Worm (Caenorhabditis elegans) whole organism, mixed stage, embryonic: ENCODE results near the gene clc-4.

ENCODE experiments used
- M03D4.4 ChIP-seq: sonication (generic microtip); optimal IDR thresholded peaks from 2 replicates; lab custom pipeline; 2017; ENCODE audit warnings: mild to moderate bottlenecking, missing genetic modification characterization, missing compliant biosample characterization
- bed-3 ChIP-seq: fragments of 200-800 bp; sonication (Bioruptor generic); optimal IDR thresholded peaks from 3 replicates; lab custom pipeline; 2018; ENCODE audit warnings: mild to moderate bottlenecking, missing genetic modification characterization, moderate library complexity, missing compliant biosample characterization
- ceh-39 ChIP-seq: fragments of 150-350 bp; optimal IDR thresholded peaks from 2 replicates; lab custom pipeline; 2014; ENCODE audit warnings: missing biosample characterization, missing genetic modification characterization
- ceh-43 ChIP-seq: fragments of 200-800 bp; sonication (Bioruptor generic); optimal IDR thresholded peaks from 2 replicates; lab custom pipeline; 2018; ENCODE audit warnings: mild to moderate bottlenecking, missing genetic modification characterization, moderate library complexity, missing compliant biosample characterization
- ceh-83 ChIP-seq: fragments of 200-800 bp; sonication (Bioruptor generic); optimal IDR thresholded peaks from 2 replicates; lab custom pipeline; 2018; ENCODE audit warnings: mild to moderate bottlenecking, missing genetic modification characterization, missing compliant biosample characterization
- ces-1 ChIP-seq: fragments of 150-350 bp; optimal IDR thresholded peaks from 2 replicates; lab custom pipeline; 2014; ENCODE audit warnings: missing biosample characterization, missing genetic modification reagents, missing genetic modification characterization
- cnd-1 ChIP-seq: fragments of 200-800 bp; sonication (Bioruptor generic); optimal IDR thresholded peaks from 2 replicates; lab custom pipeline; 2018; ENCODE audit warnings: mild to moderate bottlenecking, missing genetic modification characterization, missing compliant biosample characterization
- drap-1 ChIP-seq: fragments of 200-800 bp; sonication (Bioruptor generic); optimal IDR thresholded peaks from 3 replicates; lab custom pipeline; 2018; ENCODE audit warnings: mild to moderate bottlenecking, missing genetic modification characterization, missing compliant biosample characterization
- elt-1 ChIP-seq: sonication (generic microtip); optimal IDR thresholded peaks from 2 replicates; lab custom pipeline; 2017; ENCODE audit warnings: missing genetic modification characterization, mild to moderate bottlenecking, missing compliant biosample characterization, antibody characterized with exemption, moderate library complexity, borderline replicate concordance; ENCODE audit not compliant: insufficient read depth
- elt-3 ChIP-seq: fragments of 150-350 bp; optimal IDR thresholded peaks from 2 replicates; lab custom pipeline; 2014; ENCODE audit warnings: missing biosample characterization, missing genetic modification characterization
- flh-1 ChIP-seq: fragments of 200-800 bp; sonication (Bioruptor generic); optimal IDR thresholded peaks from 2 replicates; lab custom pipeline; 2018; ENCODE audit warnings: mild to moderate bottlenecking, missing genetic modification characterization, moderate library complexity, missing compliant biosample characterization
- ham-2 ChIP-seq: fragments of 200-800 bp; sonication (Bioruptor generic); optimal IDR thresholded peaks from 2 replicates; lab custom pipeline; 2018; ENCODE audit warnings: mild to moderate bottlenecking, missing genetic modification characterization, missing compliant biosample characterization
- hlh-1 ChIP-seq: fragments of 150-350 bp; optimal IDR thresholded peaks from 2 replicates; lab custom pipeline; 2014; ENCODE audit warnings: missing biosample characterization, missing genetic modification reagents, missing genetic modification characterization
- lin-13 ChIP-seq: fragments of 150-350 bp; optimal IDR thresholded peaks from 2 replicates; lab custom pipeline; 2014; ENCODE audit warnings: missing biosample characterization, missing genetic modification characterization
- lin-32 ChIP-seq: fragments of 200-800 bp; sonication (Bioruptor generic); optimal IDR thresholded peaks from 2 replicates; lab custom pipeline; 2018; ENCODE audit warnings: mild to moderate bottlenecking, missing genetic modification characterization, missing compliant biosample characterization
- lsy-2 ChIP-seq: fragments of 150-350 bp; optimal IDR thresholded peaks from 2 replicates; lab custom pipeline; 2014; ENCODE audit warnings: missing biosample characterization, missing genetic modification characterization
- mab-5 ChIP-seq: fragments of 150-350 bp; optimal IDR thresholded peaks from 2 replicates; lab custom pipeline; 2014; ENCODE audit warnings: missing biosample characterization, missing genetic modification characterization
- mep-1 ChIP-seq: fragments of 150-350 bp; optimal IDR thresholded peaks from 2 replicates; lab custom pipeline; 2017; ENCODE audit warnings: missing biosample characterization, missing genetic modification reagents, missing genetic modification characterization, inconsistent platforms
- mls-2 ChIP-seq: sonication (generic microtip); optimal IDR thresholded peaks from 2 replicates; lab custom pipeline; 2016; ENCODE audit warnings: mild to moderate bottlenecking, missing genetic modification characterization, moderate library complexity, missing compliant biosample characterization
- nhr-2 ChIP-seq: fragments of 150-350 bp; optimal IDR thresholded peaks from 2 replicates; lab custom pipeline; 2014; ENCODE audit warnings: missing biosample characterization, missing genetic modification characterization
- nhr-237 ChIP-seq: fragments of 150-350 bp; optimal IDR thresholded peaks from 2 replicates; lab custom pipeline; 2014; ENCODE audit warnings: missing biosample characterization, missing genetic modification characterization
- nhr-28 ChIP-seq: fragments of 150-350 bp; optimal IDR thresholded peaks from 2 replicates; lab custom pipeline; 2014; ENCODE audit warnings: missing biosample characterization, missing genetic modification characterization
- nhr-76 ChIP-seq: sonication (generic microtip); optimal IDR thresholded peaks from 2 replicates; lab custom pipeline; 2017; ENCODE audit warnings: missing biosample characterization, missing genetic modification characterization
- pha-4 ChIP-seq: fragments of 150-350 bp; optimal IDR thresholded peaks from 2 replicates; lab custom pipeline; 2018; ENCODE audit warnings: missing biosample characterization, missing genetic modification reagents, missing genetic modification characterization
- sem-2 ChIP-seq: fragments of 200-800 bp; sonication (Bioruptor generic); optimal IDR thresholded peaks from 2 replicates; lab custom pipeline; 2018; ENCODE audit warnings: mild to moderate bottlenecking, missing genetic modification characterization, missing compliant biosample characterization
- snpc-4 ChIP-seq: fragments of 150-350 bp; optimal IDR thresholded peaks from 2 replicates; lab custom pipeline; 2014; ENCODE audit warnings: missing biosample characterization, missing genetic modification characterization
- sptf-1 ChIP-seq: sonication (generic microtip); optimal IDR thresholded peaks from 2 replicates; lab custom pipeline; 2017; ENCODE audit warnings: mild to moderate bottlenecking, missing genetic modification characterization, moderate library complexity, missing compliant biosample characterization
- tbx-8 ChIP-seq: fragments of 200-800 bp; sonication (Bioruptor generic); optimal IDR thresholded peaks from 2 replicates; lab custom pipeline; 2018; ENCODE audit warnings: mild to moderate bottlenecking, missing genetic modification characterization, moderate library complexity, missing compliant biosample characterization
- unc-120 ChIP-seq: sonication (generic microtip); optimal IDR thresholded peaks from 2 replicates; lab custom pipeline; 2017; ENCODE audit warnings: missing genetic modification characterization, missing compliant biosample characterization; ENCODE audit not compliant: poor library complexity, severe bottlenecking
- unc-39 ChIP-seq: fragments of 150-350 bp; optimal IDR thresholded peaks from 2 replicates; lab custom pipeline; 2014; ENCODE audit warnings: missing biosample characterization, missing genetic modification characterization
- zip-8 ChIP-seq: fragments of 150-350 bp; optimal IDR thresholded peaks from 2 replicates; lab custom pipeline; 2014; ENCODE audit warnings: missing biosample characterization, missing genetic modification characterization
- ztf-11 ChIP-seq: fragments of 150-350 bp; optimal IDR thresholded peaks from 2 replicates; lab custom pipeline; 2014; ENCODE audit warnings: missing biosample characterization, missing genetic modification characterization

clc-4 gene

ce11 chrX:10756185-10756584 is 27.5 kb downstream of the clc-4 start:
- TF ChIP-seq nhr-2 (tag; lab: Kevin White, UChicago) (no peak), lsy-2 (tag; lab: Kevin White, UChicago) (no peak), ztf-11 (tag; lab: Kevin White, UChicago) (no peak), hlh-1 (no peak), mep-1 (tag; lab: Kevin White, UChicago) (no peak), bed-3 (GFP tag; lab: Kevin White, UChicago) (no peak), unc-39 (tag; lab: Kevin White, UChicago) (no peak), snpc-4 (tag; lab: Kevin White, UChicago) (no peak), drap-1 (GFP tag; lab: Kevin White, UChicago) (no peak), sem-2 (no peak), ceh-83 (GFP tag; lab: Kevin White, UChicago) (no peak), pha-4 (tag; lab: Kevin White, UChicago) (no peak)

DNA sequence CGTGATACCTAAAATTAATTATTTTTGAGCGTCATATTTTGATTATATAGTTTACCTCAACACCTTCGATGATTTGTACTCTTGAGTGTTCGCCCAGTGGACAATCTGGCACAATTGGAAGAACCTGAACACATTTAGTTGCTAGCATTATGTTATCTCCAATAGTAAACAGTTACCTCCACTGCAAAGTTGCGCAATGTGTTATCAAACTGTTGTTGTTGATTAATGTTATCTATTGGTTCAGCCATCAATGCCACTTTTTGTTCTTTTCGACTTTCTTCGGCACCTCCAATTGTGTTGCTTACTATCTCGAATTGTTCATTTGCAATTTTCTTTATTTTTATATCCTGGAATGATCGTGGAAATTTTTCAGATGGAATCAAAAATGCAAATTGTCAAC is 29.2 kb downstream of the clc-4 start:
- TF ChIP-seq hlh-1 = no peak
- TF ChIP-seq M03D4.4 (tag; lab: Kevin White, UChicago) = no peak
- TF ChIP-seq flh-1 (GFP tag; lab: Kevin White, UChicago) = no peak
- TF ChIP-seq lin-13 (tag; lab: Kevin White, UChicago) = no peak
- no peak for TF ChIP-seq ceh-43
- no peak for TF ChIP-seq elt-3 (tag; lab: Kevin White, UChicago)
- no peak for TF ChIP-seq nhr-28 (tag; lab: Kevin White, UChicago)
- TF ChIP-seq sptf-1 = no peak
- TF ChIP-seq unc-120 (tag; lab: Kevin White, UChicago) = no peak
- TF ChIP-seq mep-1 (tag; lab: Kevin White, UChicago) = no peak
- no peak for TF ChIP-seq mls-2 (tag; lab: Kevin White, UChicago)
- TF ChIP-seq cnd-1 (tag; lab: Kevin White, UChicago) = no peak
- no peak for TF ChIP-seq ham-2 (GFP tag; lab: Kevin White, UChicago)
- TF ChIP-seq zip-8 (tag; lab: Kevin White, UChicago) = no peak
- no peak for TF ChIP-seq pha-4 (tag; lab: Kevin White, UChicago)
- no peak for TF ChIP-seq lsy-2 (tag; lab: Kevin White, UChicago)
- TF ChIP-seq drap-1 (GFP tag; lab: Kevin White, UChicago) = no peak
- TF ChIP-seq elt-1 (tag; lab: Kevin White, UChicago) = no peak
- TF ChIP-seq ztf-11 (tag; lab: Kevin White, UChicago) = no peak

- no peak for TF ChIP-seq ceh-39 (tag; lab: Kevin White, UChicago)
- TF ChIP-seq lin-32 (GFP tag; lab: Kevin White, UChicago) = no peak
- no peak for TF ChIP-seq ham-2 (GFP tag; lab: Kevin White, UChicago)
- TF ChIP-seq unc-120 (tag; lab: Kevin White, UChicago) = no peak
- TF ChIP-seq tbx-8 = no peak
- no peak for TF ChIP-seq M03D4.4 (tag; lab: Kevin White, UChicago)
- TF ChIP-seq ceh-83 (GFP tag; lab: Kevin White, UChicago) = no peak
These were observed 30.3 kb downstream of the clc-4 start, which contains the start of gene R07A4.3 for ce11 chrX:10753403-10753802. R07A4.3 (plus strand) TSS chrX:10753703.

DNA sequence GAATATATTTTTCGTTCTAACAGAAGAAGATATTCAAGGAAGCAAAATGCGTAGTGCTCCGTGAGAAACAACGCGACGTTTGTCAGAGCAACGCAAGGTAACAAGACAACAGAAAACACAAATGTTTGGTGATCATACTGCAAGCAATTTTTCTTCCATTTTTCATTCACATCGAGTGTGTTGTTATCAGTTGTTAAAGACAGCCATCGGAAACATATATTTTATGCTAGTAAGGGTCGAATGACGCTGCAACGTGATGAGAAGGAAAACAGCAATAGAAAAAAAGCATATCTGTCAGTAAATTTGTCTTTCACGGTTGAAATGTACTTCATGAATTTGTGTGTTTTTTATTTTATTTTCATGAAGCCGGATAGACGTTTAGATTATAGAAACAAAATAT is 35.6 kb downstream of the clc-4 start:
- TF ChIP-seq elt-3 (tag; lab: Kevin White, UChicago) (no peak), ham-2 (GFP tag; lab: Kevin White, UChicago) (no peak), elt-1 (tag; lab: Kevin White, UChicago) (no peak), drap-1 (GFP tag; lab: Kevin White, UChicago) (no peak), nhr-2 (tag; lab: Kevin White, UChicago) (no peak), nhr-76 (tag; lab: Kevin White, UChicago) (no peak), snpc-4 (tag; lab: Kevin White, UChicago) (no peak), zip-8 (tag; lab: Kevin White, UChicago) (no peak), mab-5 (tag; lab: Kevin White, UChicago) (no peak), ces-1 (GFP tag; lab: Kevin White, UChicago) (no peak), nhr-237 (tag; lab: Kevin White, UChicago) (no peak), ztf-11 (tag; lab: Kevin White, UChicago) (no peak), sptf-1 (no peak), lsy-2 (tag; lab: Kevin White, UChicago) (no peak), flh-1 (GFP tag; lab: Kevin White, UChicago) (no peak), ceh-83 (GFP tag; lab: Kevin White, UChicago) (no peak), M03D4.4 (tag; lab: Kevin White, UChicago) (no peak)
- TF ChIP-seq, all 35 proteins: peak for 0
